Worm (Caenorhabditis elegans) whole organism, L3 larva: ENCODE measurements around the gene W02A2.8.

Experiments
- R02D3.7 ChIP-seq: fragments of 150-350 bp; optimal IDR thresholded peaks from 2 replicates; lab custom pipeline; 2014; ENCODE audit warnings: missing biosample characterization, missing genetic modification characterization
- ZK546.5 ChIP-seq: sonication (generic microtip); optimal IDR thresholded peaks from 2 replicates; lab custom pipeline; 2017; ENCODE audit warnings: missing biosample characterization, missing genetic modification characterization
- aly-2 ChIP-seq: fragments of 150-350 bp; optimal IDR thresholded peaks from 2 replicates; lab custom pipeline; 2014; ENCODE audit warnings: missing biosample characterization, missing genetic modification characterization
- ama-1 ChIP-seq: fragments of 150-350 bp; optimal IDR thresholded peaks from 2 replicates; lab custom pipeline; 2018
- ceh-16 ChIP-seq: sonication (generic microtip); optimal IDR thresholded peaks from 2 replicates; lab custom pipeline; 2017; ENCODE audit warnings: missing biosample characterization, missing genetic modification characterization
- ceh-28 ChIP-seq: fragments of 150-350 bp; optimal IDR thresholded peaks from 2 replicates; lab custom pipeline; 2014; ENCODE audit warnings: missing biosample characterization, missing genetic modification reagents, missing genetic modification characterization
- ceh-82 ChIP-seq: fragments of 150-350 bp; optimal IDR thresholded peaks from 2 replicates; lab custom pipeline; 2014; ENCODE audit warnings: missing biosample characterization, missing genetic modification characterization
- ceh-9 ChIP-seq: sonication (generic microtip); optimal IDR thresholded peaks from 2 replicates; lab custom pipeline; 2018; ENCODE audit warnings: missing biosample characterization, missing genetic modification characterization
- daf-12 ChIP-seq: fragments of 150-350 bp; optimal IDR thresholded peaks from 2 replicates; lab custom pipeline; 2014; ENCODE audit warnings: missing biosample characterization, missing genetic modification reagents, missing genetic modification characterization
- egl-27 ChIP-seq: sonication (generic microtip); optimal IDR thresholded peaks from 4 replicates; lab custom pipeline; 2017; ENCODE audit warnings: missing biosample characterization, missing genetic modification reagents, missing genetic modification characterization
- egl-5 ChIP-seq: fragments of 150-350 bp; optimal IDR thresholded peaks from 2 replicates; lab custom pipeline; 2017; ENCODE audit warnings: missing biosample characterization, missing genetic modification reagents, missing genetic modification characterization, inconsistent platforms
- elt-1 ChIP-seq: fragments of 150-350 bp; optimal IDR thresholded peaks from 2 replicates; lab custom pipeline; 2014; ENCODE audit warnings: missing biosample characterization, missing genetic modification characterization
- elt-2 ChIP-seq: sonication (generic microtip); optimal IDR thresholded peaks from 2 replicates; lab custom pipeline; 2016; ENCODE audit warnings: missing genetic modification reagents, mild to moderate bottlenecking, missing genetic modification characterization, missing compliant biosample characterization
- elt-3 ChIP-seq, 3 experiments: fragments of 150-350 bp in 1 of 3; sonication (generic microtip) in 2 of 3; optimal IDR thresholded peaks; 2 replicates in 2 of 3; 4 replicates in 1 of 3; lab custom pipeline; 2014 to 2017; ENCODE audit warnings: missing biosample characterization in 3 of 3, missing genetic modification characterization in 3 of 3
- eor-1 ChIP-seq, 2 experiments: fragments of 150-350 bp; optimal IDR thresholded peaks; 2 replicates each; lab custom pipeline; 2014 to 2018; ENCODE audit warnings: missing biosample characterization in 2 of 2, missing genetic modification characterization in 2 of 2
- fkh-10 ChIP-seq: sonication (generic microtip); optimal IDR thresholded peaks from 2 replicates; lab custom pipeline; 2017; ENCODE audit warnings: missing biosample characterization, missing genetic modification reagents, missing genetic modification characterization
- fkh-2 ChIP-seq: fragments of 150-350 bp; optimal IDR thresholded peaks from 2 replicates; lab custom pipeline; 2014; ENCODE audit warnings: missing biosample characterization, missing genetic modification reagents, missing genetic modification characterization
- fos-1 ChIP-seq: fragments of 150-350 bp; optimal IDR thresholded peaks from 2 replicates; lab custom pipeline; 2014; ENCODE audit warnings: missing biosample characterization, missing genetic modification characterization
- hmg-11 ChIP-seq: sonication (generic microtip); optimal IDR thresholded peaks from 2 replicates; lab custom pipeline; 2016; ENCODE audit warnings: missing genetic modification characterization, missing compliant biosample characterization
- jun-1 ChIP-seq: fragments of 150-350 bp; optimal IDR thresholded peaks from 2 replicates; lab custom pipeline; 2014; ENCODE audit warnings: missing biosample characterization, missing genetic modification reagents, missing genetic modification characterization
- lin-15B ChIP-seq: fragments of 150-350 bp; optimal IDR thresholded peaks from 2 replicates; lab custom pipeline; 2014; ENCODE audit warnings: missing biosample characterization, missing genetic modification characterization
- lin-39 ChIP-seq: fragments of 150-350 bp; optimal IDR thresholded peaks from 2 replicates; lab custom pipeline; 2018; ENCODE audit warnings: missing biosample characterization, missing genetic modification reagents, missing genetic modification characterization
- lsy-12 ChIP-seq: sonication (generic microtip); optimal IDR thresholded peaks from 2 replicates; lab custom pipeline; 2016; ENCODE audit warnings: mild to moderate bottlenecking, missing genetic modification characterization, missing compliant biosample characterization
- mdl-1 ChIP-seq: fragments of 150-350 bp; optimal IDR thresholded peaks from 2 replicates; lab custom pipeline; 2014; ENCODE audit warnings: missing biosample characterization, missing genetic modification characterization
- mml-1 ChIP-seq: fragments of 150-350 bp; sonication (generic microtip); optimal IDR thresholded peaks from 3 replicates; lab custom pipeline; 2014; ENCODE audit warnings: missing biosample characterization, missing genetic modification characterization
- nfya-1 ChIP-seq: sonication (generic microtip); optimal IDR thresholded peaks from 2 replicates; lab custom pipeline; 2017; ENCODE audit warnings: missing genetic modification characterization, mild to moderate bottlenecking, missing compliant biosample characterization, antibody characterized with exemption, moderate library complexity; ENCODE audit not compliant: insufficient read depth
- nhr-11 ChIP-seq: fragments of 150-350 bp; optimal IDR thresholded peaks from 2 replicates; lab custom pipeline; 2014; ENCODE audit warnings: missing biosample characterization, missing genetic modification characterization
- nhr-12 ChIP-seq: fragments of 150-350 bp; optimal IDR thresholded peaks from 2 replicates; lab custom pipeline; 2014; ENCODE audit warnings: missing biosample characterization, missing genetic modification characterization
- nhr-23 ChIP-seq: fragments of 150-350 bp; optimal IDR thresholded peaks from 2 replicates; lab custom pipeline; 2014; ENCODE audit warnings: missing biosample characterization, missing genetic modification reagents, missing genetic modification characterization
- nhr-237 ChIP-seq: fragments of 150-350 bp; optimal IDR thresholded peaks from 2 replicates; lab custom pipeline; 2014; ENCODE audit warnings: missing biosample characterization, missing genetic modification characterization
- nhr-25 ChIP-seq: sonication (generic microtip); optimal IDR thresholded peaks from 2 replicates; lab custom pipeline; 2017; ENCODE audit warnings: missing biosample characterization, missing genetic modification characterization
- nhr-28 ChIP-seq: fragments of 150-350 bp; optimal IDR thresholded peaks from 2 replicates; lab custom pipeline; 2014; ENCODE audit warnings: missing biosample characterization, missing genetic modification characterization
- nhr-43 ChIP-seq: sonication (generic microtip); optimal IDR thresholded peaks from 2 replicates; lab custom pipeline; 2016; ENCODE audit warnings: mild to moderate bottlenecking, missing genetic modification characterization, missing compliant biosample characterization; ENCODE audit not compliant: poor library complexity, severe bottlenecking
- nhr-67 ChIP-seq: fragments of 150-350 bp; optimal IDR thresholded peaks from 2 replicates; lab custom pipeline; 2014; ENCODE audit warnings: missing biosample characterization, missing genetic modification characterization
- nhr-76 ChIP-seq: fragments of 150-350 bp; sonication (generic microtip); optimal IDR thresholded peaks from 5 replicates; lab custom pipeline; 2014; ENCODE audit warnings: missing biosample characterization, missing genetic modification characterization
- nhr-77 ChIP-seq: fragments of 150-350 bp; optimal IDR thresholded peaks from 2 replicates; lab custom pipeline; 2014; ENCODE audit warnings: missing biosample characterization, missing genetic modification characterization
- pha-4 ChIP-seq: fragments of 150-350 bp; optimal IDR thresholded peaks from 2 replicates; lab custom pipeline; 2014; ENCODE audit warnings: missing biosample characterization, missing genetic modification reagents, missing genetic modification characterization
- pqm-1 ChIP-seq: fragments of 150-350 bp; optimal IDR thresholded peaks from 2 replicates; lab custom pipeline; 2017; ENCODE audit warnings: missing biosample characterization, missing genetic modification characterization, inconsistent platforms
- sea-2 ChIP-seq: fragments of 150-350 bp; sonication (generic microtip); optimal IDR thresholded peaks from 4 replicates; lab custom pipeline; 2014; ENCODE audit warnings: missing biosample characterization, missing genetic modification reagents, missing genetic modification characterization
- skn-1 ChIP-seq: fragments of 150-350 bp; optimal IDR thresholded peaks from 2 replicates; lab custom pipeline; 2014; ENCODE audit warnings: missing biosample characterization, missing genetic modification characterization
- snpc-4 ChIP-seq: fragments of 150-350 bp; optimal IDR thresholded peaks from 2 replicates; lab custom pipeline; 2014; ENCODE audit warnings: missing biosample characterization, missing genetic modification characterization
- tbx-2 ChIP-seq: sonication (generic microtip); optimal IDR thresholded peaks from 2 replicates; lab custom pipeline; 2016; ENCODE audit warnings: mild to moderate bottlenecking, missing genetic modification characterization, missing compliant biosample characterization
- unc-39 ChIP-seq: sonication (generic microtip); optimal IDR thresholded peaks from 4 replicates; lab custom pipeline; 2017; ENCODE audit warnings: missing biosample characterization, missing genetic modification characterization
- unc-62 ChIP-seq: fragments of 150-350 bp; sonication (generic microtip); optimal IDR thresholded peaks from 4 replicates; lab custom pipeline; 2014; ENCODE audit warnings: missing biosample characterization, missing genetic modification reagents, missing genetic modification characterization
- zag-1 ChIP-seq: fragments of 150-350 bp; optimal IDR thresholded peaks from 2 replicates; lab custom pipeline; 2014; ENCODE audit warnings: missing biosample characterization, missing genetic modification characterization
- ztf-11 ChIP-seq: fragments of 150-350 bp; optimal IDR thresholded peaks from 2 replicates; lab custom pipeline; 2014; ENCODE audit warnings: missing biosample characterization, missing genetic modification characterization
- ztf-4 ChIP-seq: fragments of 150-350 bp; optimal IDR thresholded peaks from 2 replicates; lab custom pipeline; 2014; ENCODE audit warnings: missing biosample characterization, missing genetic modification characterization

Gene W02A2.8

DNA sequence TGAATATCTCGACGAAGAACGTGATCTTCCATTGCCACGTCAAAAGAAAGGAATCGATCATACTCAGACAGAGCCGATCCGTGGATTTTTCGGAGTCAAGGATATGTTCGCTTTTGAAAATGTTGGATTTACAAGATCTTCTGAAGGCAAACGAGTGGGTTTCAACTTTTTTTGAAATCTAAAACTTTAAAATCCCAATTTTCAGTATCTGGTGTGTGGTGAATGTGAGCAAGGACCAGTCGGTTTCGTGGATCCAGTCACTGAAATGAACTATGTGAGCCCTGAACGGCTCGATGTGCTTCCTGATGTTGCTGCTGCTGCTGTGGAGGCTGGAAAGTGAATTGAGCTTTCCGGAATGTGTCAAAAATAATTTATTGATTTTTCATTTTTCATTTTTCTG is 28.5 kb upstream of the W02A2.8 start, which contains the start of gene lsm-3:
Gene lsm-3, plus strand, starts transcription at position 301 of the 400 bp plus-strand sequence.
- TF ChIP-seq elt-3 (tag; optimal IDR thresholded peaks at IDR 0.05; lab: Kevin White, UChicago) (no peak), jun-1 (tag; lab: Kevin White, UChicago) (no peak), ama-1 (no peak), nhr-76 (tag; lab: Kevin White, UChicago) (no peak), snpc-4 (tag; lab: Kevin White, UChicago) (no peak), pha-4 (no peak)

DNA sequence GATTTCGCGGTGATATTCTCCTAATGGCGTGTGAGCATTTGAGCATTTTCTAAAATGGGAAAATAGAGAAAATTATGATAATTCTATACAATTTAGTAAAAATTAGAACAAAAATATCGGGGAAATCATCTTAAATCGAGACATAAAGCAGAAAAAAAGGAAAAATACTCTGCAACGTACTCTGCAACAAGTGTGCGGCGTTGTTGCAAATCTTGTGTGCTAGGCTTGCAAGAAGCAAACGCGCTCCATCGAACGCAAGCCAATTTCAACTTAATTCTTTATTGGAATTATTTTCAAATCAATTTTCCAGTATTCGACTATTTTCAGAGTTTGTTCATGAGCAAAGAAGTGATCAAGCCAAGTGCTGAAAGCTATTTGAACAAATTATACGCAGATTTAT is 27.7 kb upstream of the W02A2.8 start, which contains the start of the genes Y62E10A.20, Y62E10A.23 and mdt-9:
Gene Y62E10A.20, minus strand, starts transcription at position 49 of the 400 bp plus-strand sequence.
Gene Y62E10A.23, plus strand, starts transcription at position 282 of the 400 bp plus-strand sequence.
Gene mdt-9, plus strand, starts transcription at position 338 of the 400 bp plus-strand sequence.
- no peak for TF ChIP-seq sea-2 (GFP tag; lab: Kevin White, UChicago)
- TF ChIP-seq nhr-23 (tag; lab: Kevin White, UChicago), result peak; percentile 81
- no peak for TF ChIP-seq tbx-2
- no peak for TF ChIP-seq nhr-28
- no peak for TF ChIP-seq nhr-67 (tag; lab: Kevin White, UChicago)
- TF ChIP-seq unc-39 (tag; lab: Kevin White, UChicago), result no peak
- TF ChIP-seq eor-1 (tag; optimal IDR thresholded peaks at IDR 0.05; lab: Kevin White, UChicago), result no peak
- no peak for TF ChIP-seq nhr-237 (tag; lab: Kevin White, UChicago)
- TF ChIP-seq nfya-1 (tag; lab: Kevin White, UChicago), result peak; percentile 82
- TF ChIP-seq fkh-2 (tag; lab: Kevin White, UChicago), result no peak
- TF ChIP-seq egl-27 (tag; lab: Kevin White, UChicago), result no peak
- no peak for TF ChIP-seq nhr-12
- TF ChIP-seq ztf-4 (tag; lab: Kevin White, UChicago), result no peak
- TF ChIP-seq zag-1 (tag; lab: Kevin White, UChicago), result no peak
- TF ChIP-seq daf-12 (tag; lab: Kevin White, UChicago), result no peak
- TF ChIP-seq pqm-1 (tag; lab: Kevin White, UChicago), result peak; percentile 9
- peak; percentile 9 for TF ChIP-seq ama-1
- TF ChIP-seq aly-2, result no peak
- no peak for TF ChIP-seq mml-1
- TF ChIP-seq elt-3 (tag; optimal IDR thresholded peaks at IDR 0.05; lab: Kevin White, UChicago), result no peak
- peak; percentile 53 for TF ChIP-seq R02D3.7 (tag; lab: Kevin White, UChicago)
- TF ChIP-seq nhr-43 (tag; lab: Kevin White, UChicago), result peak; percentile 43
- peak; percentile 72 for TF ChIP-seq nhr-25 (tag; lab: Kevin White, UChicago)
- no peak for TF ChIP-seq ceh-9
- peak; percentile 70 for TF ChIP-seq lin-39 (tag; lab: Kevin White, UChicago)
- TF ChIP-seq lin-15B (tag; lab: Kevin White, UChicago), result peak; percentile 92
- TF ChIP-seq elt-2, result peak; percentile 28
- TF ChIP-seq ceh-28 (tag; lab: Kevin White, UChicago), result peak; percentile 54
- no peak for TF ChIP-seq fos-1 (tag; lab: Kevin White, UChicago)
- TF ChIP-seq hmg-11, result peak; percentile 66
- TF ChIP-seq fkh-10 (GFP tag; lab: Kevin White, UChicago), result peak; percentile 14
- TF ChIP-seq lsy-12 (tag; lab: Kevin White, UChicago), result no peak
- no peak for TF ChIP-seq elt-1 (tag; lab: Kevin White, UChicago)
- TF ChIP-seq nhr-11 (tag; lab: Kevin White, UChicago), result no peak
- peak; percentile 95 for TF ChIP-seq egl-5 (tag; lab: Kevin White, UChicago)
- no peak for TF ChIP-seq mdl-1 (tag; lab: Kevin White, UChicago)
- no peak for TF ChIP-seq unc-62 (GFP tag; lab: Kevin White, UChicago)
- no peak for TF ChIP-seq ceh-82 (tag; lab: Kevin White, UChicago)
- TF ChIP-seq nhr-76 (tag; lab: Kevin White, UChicago), result no peak
- TF ChIP-seq nhr-77 (tag; lab: Kevin White, UChicago), result no peak
- TF ChIP-seq snpc-4 (tag; lab: Kevin White, UChicago), result peak; percentile 11
- no peak for TF ChIP-seq ceh-16 (tag; lab: Kevin White, UChicago)
- TF ChIP-seq skn-1 (tag; lab: Kevin White, UChicago), result peak; percentile 32
- TF ChIP-seq jun-1 (tag; lab: Kevin White, UChicago), result no peak
- no peak for TF ChIP-seq ZK546.5 (tag; lab: Kevin White, UChicago)
- peak; percentile 87 for TF ChIP-seq pha-4
- TF ChIP-seq ztf-11, result no peak
